Worm (Caenorhabditis elegans) whole organism, L4 larva: ENCODE data around the gene C10E2.1.
A peak's percentile ranks its signal among the peaks of the same experiment; 100 is the strongest.

Experiments used
- D1046.2 ChIP-seq: fragments of 200-800 bp; sonication (Bioruptor generic); IDR thresholded peaks from 2 replicates; pipeline ENCODE4 v1.3.6; 2022; ENCODE audit warnings: missing genetic modification characterization, missing compliant biosample characterization
- F10B5.3 ChIP-seq: sonication (generic microtip); optimal IDR thresholded peaks from 2 replicates; lab custom pipeline; 2016; ENCODE audit warnings: mild to moderate bottlenecking, missing genetic modification characterization, missing compliant biosample characterization
- F26F4.8 ChIP-seq: fragments of 200-800 bp; sonication (Bioruptor generic); conservative IDR thresholded peaks from 2 replicates; pipeline ENCODE4 v1.3.6; 2022; ENCODE audit warnings: missing genetic modification characterization, missing compliant biosample characterization
- F49E8.2 ChIP-seq: sonication (generic microtip); optimal IDR thresholded peaks from 2 replicates; lab custom pipeline; 2016; ENCODE audit warnings: missing compliant biosample characterization, mild to moderate bottlenecking, missing genetic modification characterization, borderline replicate concordance
- Y105C5A.15 ChIP-seq: fragments of 200-800 bp; sonication (Bioruptor generic); IDR thresholded peaks from 2 replicates; pipeline ENCODE4 v1.3.6; 2022; ENCODE audit warnings: missing genetic modification characterization, missing compliant biosample characterization
- Y5F2A.4 ChIP-seq: fragments of 200-800 bp; sonication (Bioruptor generic); optimal IDR thresholded peaks from 2 replicates; lab custom pipeline; 2018; ENCODE audit warnings: mild to moderate bottlenecking, missing genetic modification characterization, missing compliant biosample characterization
- Y75B8A.6 ChIP-seq: fragments of 200-800 bp; sonication (Bioruptor generic); IDR thresholded peaks from 2 replicates; pipeline ENCODE4 v1.3.6; 2022; ENCODE audit warnings: missing genetic modification reagents, missing genetic modification characterization, missing compliant biosample characterization
- aha-1 ChIP-seq: fragments of 150-350 bp; peaks from one replicate; lab custom pipeline; 2014; ENCODE audit warnings: missing biosample characterization, missing genetic modification characterization
- attf-4 ChIP-seq: sonication (generic microtip); optimal IDR thresholded peaks from 3 replicates; lab custom pipeline; 2017; ENCODE audit warnings: missing biosample characterization, missing genetic modification characterization
- ceh-82 ChIP-seq: sonication (generic microtip); optimal IDR thresholded peaks from 2 replicates; lab custom pipeline; 2017; ENCODE audit warnings: missing biosample characterization, missing genetic modification characterization
- daf-16 ChIP-seq, 3 experiments: sonication (generic microtip); optimal IDR thresholded peaks; 2 replicates each; lab custom pipeline; 2016 to 2017; ENCODE audit warnings: missing genetic modification characterization in 3 of 3, missing genetic modification reagents in 3 of 3, mild to moderate bottlenecking in 2 of 3, missing compliant biosample characterization in 2 of 3, missing biosample characterization in 1 of 3, moderate library complexity in 1 of 3
- dmd-6 ChIP-seq: fragments of 200-800 bp; sonication (Bioruptor generic); IDR thresholded peaks from 2 replicates; pipeline ENCODE4 v1.3.6; 2022; ENCODE audit warnings: missing genetic modification reagents, missing genetic modification characterization, missing compliant biosample characterization
- dmd-9 ChIP-seq: fragments of 200-800 bp; sonication (Bioruptor generic); IDR thresholded peaks from 2 replicates; pipeline ENCODE4 v1.3.6; 2022; ENCODE audit warnings: missing genetic modification reagents, missing genetic modification characterization, missing compliant biosample characterization
- dve-1 ChIP-seq: sonication (generic microtip); optimal IDR thresholded peaks from 2 replicates; lab custom pipeline; 2017; ENCODE audit warnings: antibody characterized with exemption, mild to moderate bottlenecking, missing genetic modification characterization, missing compliant biosample characterization; ENCODE audit not compliant: insufficient read depth
- egl-27 ChIP-seq: sonication (generic microtip); optimal IDR thresholded peaks from 3 replicates; lab custom pipeline; 2017; ENCODE audit warnings: missing biosample characterization, missing genetic modification reagents, missing genetic modification characterization
- fkh-10 ChIP-seq: fragments of 150-350 bp; optimal IDR thresholded peaks from 2 replicates; lab custom pipeline; 2014; ENCODE audit warnings: missing biosample characterization, missing genetic modification reagents, missing genetic modification characterization
- hlh-11 ChIP-seq: fragments of 200-800 bp; sonication (Bioruptor generic); optimal IDR thresholded peaks from 2 replicates; lab custom pipeline; 2018; ENCODE audit warnings: mild to moderate bottlenecking, missing genetic modification characterization, missing compliant biosample characterization
- lin-15B ChIP-seq: fragments of 150-350 bp; sonication (generic microtip); optimal IDR thresholded peaks from 3 replicates; lab custom pipeline; 2014; ENCODE audit warnings: missing biosample characterization, missing genetic modification characterization
- lin-38 ChIP-seq: fragments of 200-800 bp; sonication (Bioruptor generic); IDR thresholded peaks from 2 replicates; pipeline ENCODE4 v1.3.6; 2022; ENCODE audit warnings: missing genetic modification reagents, missing genetic modification characterization, missing compliant biosample characterization
- lir-3 ChIP-seq: sonication (generic microtip); optimal IDR thresholded peaks from 2 replicates; lab custom pipeline; 2016; ENCODE audit warnings: mild to moderate bottlenecking, missing genetic modification characterization, missing compliant biosample characterization
- madf-5 ChIP-seq, 2 experiments: fragments of 200-800 bp; sonication (Bioruptor generic); IDR thresholded peaks; 2 replicates each; pipeline ENCODE4 v1.3.6; 2022; ENCODE audit warnings: missing compliant biosample characterization in 2 of 2, missing genetic modification characterization in 2 of 2
- mep-1 ChIP-seq: fragments of 150-350 bp; sonication (generic microtip); optimal IDR thresholded peaks from 3 replicates; lab custom pipeline; 2014; ENCODE audit warnings: missing biosample characterization, missing genetic modification characterization
- nhr-28 ChIP-seq: fragments of 150-350 bp; optimal IDR thresholded peaks from 2 replicates; lab custom pipeline; 2014; ENCODE audit warnings: missing biosample characterization, missing genetic modification characterization
- nhr-42 ChIP-seq: fragments of 200-800 bp; sonication (Bioruptor generic); IDR thresholded peaks from 2 replicates; pipeline ENCODE4 v1.3.6; 2022; ENCODE audit warnings: missing genetic modification characterization, missing compliant biosample characterization
- nhr-48 ChIP-seq: sonication (generic microtip); optimal IDR thresholded peaks from 2 replicates; lab custom pipeline; 2016; ENCODE audit warnings: mild to moderate bottlenecking, missing genetic modification characterization, missing compliant biosample characterization
- rbr-2 ChIP-seq: sonication (generic microtip); optimal IDR thresholded peaks from 2 replicates; lab custom pipeline; 2016; ENCODE audit warnings: missing genotype, missing genetic modification characterization, missing compliant biosample characterization
- set-16 ChIP-seq: fragments of 200-800 bp; sonication (Bioruptor generic); IDR thresholded peaks from 2 replicates; pipeline ENCODE4 v1.3.6; 2022; ENCODE audit warnings: missing genetic modification reagents, missing genetic modification characterization, missing compliant biosample characterization
- snpc-1.2 ChIP-seq: fragments of 200-800 bp; sonication (Bioruptor generic); IDR thresholded peaks from 2 replicates; pipeline ENCODE4 v1.3.6; 2022; ENCODE audit warnings: missing genetic modification reagents, missing genetic modification characterization, missing compliant biosample characterization
- unc-130 ChIP-seq: sonication (generic microtip); optimal IDR thresholded peaks from 2 replicates; lab custom pipeline; 2016; ENCODE audit warnings: missing genetic modification reagents, missing genetic modification characterization, missing compliant biosample characterization
- unc-62 ChIP-seq, 3 experiments: fragments of 150-350 bp in 1 of 3; sonication (generic microtip); optimal IDR thresholded peaks in 2 of 3; peaks in 1 of 3; 1 replicate in 1 of 3; 2 replicates in 2 of 3; lab custom pipeline; 2014 to 2017; ENCODE audit warnings: missing biosample characterization in 3 of 3, missing genetic modification characterization in 3 of 3, missing genetic modification reagents in 3 of 3, missing genotype in 1 of 3

Gene C10E2.1

DNA sequence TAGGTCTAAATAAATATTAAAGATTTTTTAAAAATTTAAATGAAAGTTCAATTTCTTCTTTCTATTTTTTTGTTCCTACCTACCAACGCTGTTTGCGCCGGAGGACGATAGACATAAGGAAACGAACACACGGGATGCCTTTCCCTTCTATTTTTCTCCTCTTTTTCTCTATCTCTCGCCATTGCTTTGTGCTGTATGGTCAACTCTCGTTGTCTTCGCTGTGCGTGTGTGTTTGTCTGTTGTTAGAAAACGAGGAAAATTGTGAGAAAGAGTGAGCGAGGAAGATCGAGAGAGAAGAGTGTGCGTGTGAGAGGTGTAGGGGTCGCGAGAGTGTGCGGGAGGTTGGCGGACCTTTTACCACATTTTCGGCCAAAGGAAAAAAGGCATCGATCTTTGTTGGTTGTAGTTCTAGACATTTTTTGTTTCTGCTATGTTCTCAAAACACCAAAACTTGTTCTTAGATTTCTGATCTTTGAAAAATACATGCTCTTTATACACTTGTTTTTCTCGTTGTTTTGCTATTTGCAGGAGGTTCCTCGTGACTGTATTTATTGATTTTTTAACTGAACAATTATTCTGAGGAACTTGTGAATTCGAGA, 36.5 kb downstream of the C10E2.1 start (continued):
- peak; percentile 21; the same call in 1 of the 2 replicates for TF ChIP-seq dmd-6
- TF ChIP-seq F10B5.3 (tag; lab: Kevin White, UChicago), result no peak
- no peak for TF ChIP-seq F26F4.8 (GFP tag; lab: Robert Waterston, UW)
- TF ChIP-seq fkh-10 (GFP tag; lab: Kevin White, UChicago), result peak; percentile 51
- no peak for TF ChIP-seq lir-3 (tag; lab: Kevin White, UChicago)
- no peak for TF ChIP-seq F49E8.2 (tag; lab: Kevin White, UChicago)
- TF ChIP-seq lin-38 (GFP tag; lab: Robert Waterston, UW), result no peak
- TF ChIP-seq set-16 (GFP tag; lab: Robert Waterston, UW), result no peak
- TF ChIP-seq madf-5 (GFP tag; IDR thresholded peaks at IDR 0.05; lab: Robert Waterston, UW), result no peak
- TF ChIP-seq lin-15B (tag; lab: Kevin White, UChicago), result no peak
- no peak for TF ChIP-seq egl-27 (tag; lab: Kevin White, UChicago)
- no peak for TF ChIP-seq Y75B8A.6
- no peak for TF ChIP-seq snpc-1.2 (GFP tag; lab: Robert Waterston, UW)
- TF ChIP-seq unc-62 (GFP tag; optimal IDR thresholded peaks at IDR 0.05 in 1 of 2; lab: Kevin White, UChicago), result no peak
- TF ChIP-seq unc-62 (tag; optimal IDR thresholded peaks at IDR 0.05; lab: Kevin White, UChicago), result no peak
- TF ChIP-seq Y105C5A.15, result no peak
- no peak for TF ChIP-seq D1046.2 (GFP tag; lab: Robert Waterston, UW)
- TF ChIP-seq, all 104 proteins: peak for 24

DNA sequence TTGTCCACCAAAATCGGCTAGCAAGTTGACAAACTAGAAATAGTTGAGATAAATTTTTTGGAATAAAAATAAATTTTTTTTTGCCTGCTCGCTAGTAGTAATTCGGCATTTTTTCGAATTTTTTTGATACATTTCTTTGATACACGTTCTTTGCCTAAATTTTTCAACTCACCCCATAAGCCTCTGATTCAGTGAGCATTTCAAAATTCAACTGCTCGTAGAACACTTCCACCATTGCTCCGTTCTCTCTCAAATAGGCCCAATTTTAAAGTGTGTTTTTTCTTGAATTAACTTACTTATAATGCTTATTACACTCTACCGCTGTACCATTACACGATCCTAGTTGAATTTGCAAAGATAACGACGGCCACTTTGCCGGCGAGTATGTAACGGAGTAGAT, 40.9 kb downstream of the C10E2.1 start:
- TF ChIP-seq unc-62 (GFP tag; optimal IDR thresholded peaks at IDR 0.05 in 1 of 2; lab: Kevin White, UChicago) (peak in 1 of 2 experiments; percentile 16), unc-62 (tag; optimal IDR thresholded peaks at IDR 0.05; lab: Kevin White, UChicago) (no peak), mep-1 (peak; percentile 20), aha-1 (tag; lab: Kevin White, UChicago) (peak; percentile 94), nhr-28 (tag; lab: Kevin White, UChicago) (no peak), dve-1 (tag; lab: Kevin White, UChicago) (peak; percentile 20), unc-130 (no peak)

DNA sequence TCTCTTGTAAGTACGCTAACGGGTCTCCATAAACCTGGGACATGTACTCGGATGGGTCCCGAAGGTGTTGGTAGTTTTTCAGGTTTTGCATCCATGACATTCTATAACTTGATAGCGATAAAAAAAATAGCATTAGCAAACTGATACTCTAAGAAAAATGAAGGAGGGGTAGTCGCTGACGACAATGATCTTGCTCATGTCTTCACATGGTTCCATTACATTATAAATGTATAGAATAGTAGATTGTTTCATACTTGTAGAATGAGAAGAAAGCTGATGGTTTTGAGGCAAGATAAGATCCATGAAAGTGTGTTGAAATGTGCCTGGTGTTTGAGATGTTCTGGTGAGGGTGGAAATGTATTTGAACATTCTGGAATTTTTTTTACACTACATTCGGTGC, 44.4 kb downstream of the C10E2.1 start, which contains the start of gene mec-4:
Gene mec-4, minus strand, starts transcription at position 101 of the 400 bp plus-strand sequence.
- TF ChIP-seq unc-62 (GFP tag; optimal IDR thresholded peaks at IDR 0.05 in 1 of 2; lab: Kevin White, UChicago) (no peak), unc-62 (tag; optimal IDR thresholded peaks at IDR 0.05; lab: Kevin White, UChicago) (no peak), egl-27 (tag; lab: Kevin White, UChicago) (no peak), attf-4 (tag; lab: Kevin White, UChicago) (no peak), daf-16 (GFP tag; optimal IDR thresholded peaks at IDR 0.05; lab: Kevin White, UChicago) (peak in 1 of 2 experiments; percentile 37), daf-16 (tag; optimal IDR thresholded peaks at IDR 0.05; lab: Kevin White, UChicago) (no peak)
- TF ChIP-seq, all 104 proteins: peak for 1

DNA sequence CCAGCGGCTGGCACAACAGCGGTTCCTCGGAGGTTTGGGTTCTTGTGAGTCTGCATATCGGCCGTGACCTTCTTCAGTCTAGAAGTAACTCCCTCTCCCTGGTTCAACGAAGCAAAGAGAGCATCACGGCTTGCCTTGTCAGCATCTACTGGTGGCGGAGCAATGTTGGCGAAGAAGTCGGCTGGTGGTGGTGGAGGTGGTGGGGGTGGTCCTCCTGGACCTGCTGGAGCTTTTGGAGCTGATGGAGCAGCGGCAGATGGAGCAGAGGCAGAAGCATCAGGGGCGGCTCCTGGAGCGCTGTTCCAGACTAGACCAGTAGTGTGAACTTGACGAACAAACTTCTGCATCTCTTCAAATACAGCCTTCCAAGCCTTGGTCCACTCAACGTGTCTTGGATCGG, 45.9 kb downstream of the C10E2.1 start:
- no peak for TF ChIP-seq D1046.2 (GFP tag; lab: Robert Waterston, UW)
- no peak for TF ChIP-seq rbr-2 (tag; lab: Kevin White, UChicago)
- no peak for TF ChIP-seq ceh-82 (tag; lab: Kevin White, UChicago)
- TF ChIP-seq set-16 (GFP tag; lab: Robert Waterston, UW), result peak; percentile 95
- TF ChIP-seq hlh-11, result no peak
- no peak for TF ChIP-seq lin-15B (tag; lab: Kevin White, UChicago)
- no peak for TF ChIP-seq dmd-9 (GFP tag; lab: Robert Waterston, UW)
- no peak for TF ChIP-seq Y105C5A.15
- TF ChIP-seq nhr-48 (tag; lab: Kevin White, UChicago), result no peak
- TF ChIP-seq aha-1 (tag; lab: Kevin White, UChicago), result peak; percentile 13
- TF ChIP-seq nhr-42, result no peak
- no peak for TF ChIP-seq madf-5 (GFP tag; IDR thresholded peaks at IDR 0.05; lab: Robert Waterston, UW)

DNA sequence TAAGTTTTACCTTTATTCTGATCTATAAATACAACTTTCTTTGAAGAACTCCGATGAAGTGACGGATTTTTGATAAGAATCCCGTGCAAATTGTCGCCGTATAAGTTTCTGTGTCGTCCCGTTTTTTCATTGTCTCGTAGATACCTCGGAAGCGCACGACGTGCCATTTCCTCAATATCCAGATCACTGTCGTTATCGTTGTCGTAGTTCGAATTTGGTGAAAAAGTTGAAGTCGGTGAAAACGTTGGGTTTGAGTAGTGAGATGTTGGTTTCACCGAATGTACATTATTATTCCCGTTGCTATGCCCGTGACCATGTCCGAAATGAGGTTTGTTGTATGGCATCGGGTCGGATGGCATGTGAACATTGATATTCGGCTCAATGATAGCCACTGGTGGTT, 47.1 kb downstream of the C10E2.1 start:
- TF ChIP-seq aha-1 (tag; lab: Kevin White, UChicago), result peak; percentile 95
- TF ChIP-seq snpc-1.2 (GFP tag; lab: Robert Waterston, UW), result no peak
- TF ChIP-seq Y5F2A.4 (GFP tag; lab: Kevin White, UChicago), result no peak
